Fruit fly (Drosophila melanogaster) whole organism, prepupa: ENCODE measurements around the gene CG18233.

Experiments used
- Blimp-1 ChIP-seq: fragments of 200-800 bp; sonication (Bioruptor generic); optimal IDR thresholded peaks from 3 replicates; lab custom pipeline; 2017; ENCODE audit warnings: missing biosample characterization, missing genetic modification characterization, mild to moderate bottlenecking, moderate library complexity, missing genetic modification reagents
- CG11902 ChIP-seq: fragments of 200-800 bp; sonication (Bioruptor generic); optimal IDR thresholded peaks from 3 replicates; lab custom pipeline; 2016; ENCODE audit warnings: missing biosample characterization, missing genetic modification characterization
- CG4318 ChIP-seq: fragments of 200-800 bp; sonication (Bioruptor generic); optimal IDR thresholded peaks from 3 replicates; lab custom pipeline; 2017; ENCODE audit warnings: missing biosample characterization, mild to moderate bottlenecking, missing genetic modification characterization
- CG6163 ChIP-seq: fragments of 200-800 bp; sonication (Bioruptor generic); IDR thresholded peaks from 3 replicates; pipeline ENCODE4 v1.3.6; 2022; ENCODE audit warnings: missing biosample characterization, missing genetic modification characterization
- CG6792 ChIP-seq: fragments of 200-800 bp; sonication (Bioruptor generic); optimal IDR thresholded peaks from 3 replicates; lab custom pipeline; 2016; ENCODE audit warnings: missing biosample characterization, missing genetic modification characterization
- CG8319 ChIP-seq: fragments of 200-800 bp; sonication (Bioruptor generic); optimal IDR thresholded peaks from 3 replicates; lab custom pipeline; 2016; ENCODE audit warnings: missing biosample characterization, missing genetic modification characterization
- Eip78C ChIP-seq: fragments of 200-800 bp; sonication (Bioruptor generic); peaks from one replicate; lab custom pipeline; 2016; ENCODE audit warnings: missing biosample characterization, missing genetic modification characterization
- Ets96B ChIP-seq: fragments of 200-800 bp; optimal IDR thresholded peaks from 2 replicates; lab custom pipeline; 2019; ENCODE audit warnings: missing biosample characterization, mild to moderate bottlenecking, missing genetic modification characterization, moderate library complexity
- vri ChIP-seq: fragments of 200-800 bp; sonication (Bioruptor generic); optimal IDR thresholded peaks from 3 replicates; lab custom pipeline; 2016; ENCODE audit warnings: missing biosample characterization, mild to moderate bottlenecking, missing genetic modification characterization

DNA sequence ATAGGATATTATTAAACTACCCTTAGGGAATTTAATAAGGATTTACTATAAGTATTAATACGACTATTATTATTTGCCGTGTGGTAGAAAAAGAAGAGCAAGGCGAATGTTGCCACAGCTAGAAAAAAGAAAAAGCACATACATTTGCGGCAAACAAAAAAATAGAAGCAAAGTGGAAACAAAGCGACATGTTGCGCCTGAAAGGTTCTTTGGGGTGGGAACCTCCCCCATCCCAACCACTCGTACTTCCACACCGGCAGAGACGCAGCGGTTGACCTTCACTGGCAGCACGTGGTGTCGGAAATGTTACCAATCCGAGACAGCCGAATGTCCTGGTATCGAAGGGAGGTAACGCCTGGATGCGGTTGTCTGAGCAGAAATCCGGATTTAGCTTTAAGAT is 32.1 kb downstream of the CG18233 start:
- TF ChIP-seq CG6163 (GFP tag; lab: Robert Waterston, UW) (no peak), Eip78C (GFP tag; lab: Kevin White, UChicago) (no peak), CG4318 (GFP tag; lab: Kevin White, UChicago) (no peak), CG8319 (no peak), Blimp-1 (GFP tag; lab: Kevin White, UChicago) (no peak), CG6792 (GFP tag; lab: Kevin White, UChicago) (no peak), CG11902 (no peak), Ets96B (tag; lab: Kevin White, UChicago) (no peak), vri (GFP tag; lab: Kevin White, UChicago) (no peak)
